Fruit fly (Drosophila melanogaster): Measurements from ENCODE around the gene CG15544.
A peak's percentile ranks its signal among the peaks of the same experiment; 100 is the strongest.

The CG15544 gene

DNA sequence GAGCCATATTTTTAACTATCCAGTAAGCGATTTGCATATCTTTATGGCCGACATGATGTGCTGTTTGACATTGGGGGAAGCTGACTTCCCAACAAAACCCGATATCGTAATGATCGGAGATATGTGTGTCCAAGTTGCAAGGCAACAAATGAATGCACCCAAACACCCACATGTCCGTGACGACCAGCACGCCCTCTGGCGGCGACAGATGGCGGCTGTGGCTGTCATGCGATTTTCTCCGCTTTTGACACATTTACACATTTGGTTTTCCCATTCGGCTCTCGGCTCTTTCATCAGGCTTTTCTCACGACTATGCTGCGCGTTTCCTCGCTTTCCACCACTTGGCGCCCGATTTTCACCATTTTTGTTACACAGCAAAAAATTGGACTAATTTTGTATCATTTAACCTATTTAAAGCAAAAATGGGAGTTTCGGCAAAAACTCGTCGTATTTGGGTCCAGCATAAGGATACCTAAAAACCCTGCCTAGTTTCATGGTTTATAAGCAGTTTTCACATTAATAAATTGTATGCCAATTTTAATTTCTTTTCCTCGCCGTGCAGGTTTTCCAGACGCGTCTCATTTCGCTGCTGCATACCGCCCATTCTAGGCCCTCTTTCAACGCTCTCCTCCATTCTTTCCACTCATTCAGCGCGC lies 12.9 kb upstream of the CG15544 start (continued):
- peak; percentile 28 for TF ChIP-seq NfI (GFP tag; optimal IDR thresholded peaks at IDR 0.05)
- no peak for TF ChIP-seq zen2 (GFP tag; IDR thresholded peaks at IDR 0.05; ENCODE audit: partially characterized antibody)
- no peak for TF ChIP-seq Nf-YA (GFP tag; IDR thresholded peaks at IDR 0.05)
- TF ChIP-seq CHES-1-like (GFP tag; optimal IDR thresholded peaks at IDR 0.05), result no peak
- no peak for TF ChIP-seq pb (GFP tag; optimal IDR thresholded peaks at IDR 0.05)
- no peak for TF ChIP-seq gfzf (GFP tag; optimal IDR thresholded peaks at IDR 0.05)
- no peak for TF ChIP-seq CG6765 (GFP tag; optimal IDR thresholded peaks at IDR 0.05)
- no peak for TF ChIP-seq GATAe (GFP tag; conservative IDR thresholded peaks at IDR 0.05)
- TF ChIP-seq Adf1 (GFP tag; IDR thresholded peaks at IDR 0.05), result no peak
- TF ChIP-seq Sry-β (GFP tag; optimal IDR thresholded peaks at IDR 0.05), result no peak
- TF ChIP-seq CG16863 (GFP tag; optimal IDR thresholded peaks at IDR 0.05), result peak; percentile 23
- TF ChIP-seq Deaf1 (tag; optimal IDR thresholded peaks at IDR 0.05), result no peak
- TF ChIP-seq CG17912 (GFP tag; optimal IDR thresholded peaks at IDR 0.05), result no peak
- TF ChIP-seq so (GFP tag; IDR thresholded peaks at IDR 0.05), result 0 out of 3 replicates have a peak, but pooled peaks have one; percentile 34
- TF ChIP-seq aop (GFP tag; IDR thresholded peaks at IDR 0.05), result no peak
- TF ChIP-seq CG4404 (GFP tag; IDR thresholded peaks at IDR 0.05), result 0 out of 2 replicates have a peak, but pooled peaks have one; percentile 17
- TF ChIP-seq ash1 (GFP tag; optimal IDR thresholded peaks at IDR 0.05), result no peak
- TF ChIP-seq gce (GFP tag; IDR thresholded peaks at IDR 0.05), result no peak
- TF ChIP-seq H15 (GFP tag; IDR thresholded peaks at IDR 0.05), result 0 out of 3 replicates have a peak, but pooled peaks have one; percentile 47
- TF ChIP-seq CG4730 (GFP tag; IDR thresholded peaks at IDR 0.05), result no peak
- TF ChIP-seq Ptx1 (GFP tag; IDR thresholded peaks at IDR 0.05), result peak; percentile 49
- no peak for TF ChIP-seq CG6854 (GFP tag; optimal IDR thresholded peaks at IDR 0.05)
- TF ChIP-seq Doc3 (GFP tag; IDR thresholded peaks at IDR 0.05; ENCODE audit: partially characterized antibody), result no peak
- no peak for TF ChIP-seq ATbp (GFP tag; optimal IDR thresholded peaks at IDR 0.05)
- TF ChIP-seq CG5953 (GFP tag; IDR thresholded peaks at IDR 0.05), result no peak
- TF ChIP-seq CG18262 (tag; optimal IDR thresholded peaks at IDR 0.05), result peak; percentile 22
- no peak for TF ChIP-seq Dp (GFP tag; optimal IDR thresholded peaks at IDR 0.05)
- no peak for TF ChIP-seq D19B (GFP tag; optimal IDR thresholded peaks at IDR 0.05)
- TF ChIP-seq CG13123 (GFP tag; optimal IDR thresholded peaks at IDR 0.05), result no peak
- peak; percentile 6 for TF ChIP-seq repo (GFP tag; optimal IDR thresholded peaks at IDR 0.05)
- no peak for TF ChIP-seq Camta (GFP tag; optimal IDR thresholded peaks at IDR 0.05)
- TF ChIP-seq mirr (GFP tag; optimal IDR thresholded peaks at IDR 0.05), result no peak
- TF ChIP-seq cas (GFP tag; IDR thresholded peaks at IDR 0.05), result no peak
- TF ChIP-seq CkIIα-i1 (GFP tag; IDR thresholded peaks at IDR 0.05), result no peak
- TF ChIP-seq HLH3B (GFP tag; IDR thresholded peaks at IDR 0.05), result no peak
- peak; percentile 24 for TF ChIP-seq chn (GFP tag; optimal IDR thresholded peaks at IDR 0.05)
- no peak for TF ChIP-seq trem (tag; optimal IDR thresholded peaks at IDR 0.05)
- no peak for TF ChIP-seq CG3065 (GFP tag; optimal IDR thresholded peaks at IDR 0.05)
- peak; percentile 31 for TF ChIP-seq Meics (GFP tag; optimal IDR thresholded peaks at IDR 0.05)
- TF ChIP-seq stc (GFP tag; IDR thresholded peaks at IDR 0.05), result no peak
- TF ChIP-seq CG18476 (GFP tag; optimal IDR thresholded peaks at IDR 0.05), result no peak
- 0 out of 3 replicates have a peak, but pooled peaks have one; percentile 13 for TF ChIP-seq CG11695 (GFP tag; IDR thresholded peaks at IDR 0.05)
- TF ChIP-seq zen (tag; optimal IDR thresholded peaks at IDR 0.05), result no peak
- no peak for TF ChIP-seq tap (tag; optimal IDR thresholded peaks at IDR 0.05)
- TF ChIP-seq otp (GFP tag; IDR thresholded peaks at IDR 0.05), result 0 out of 3 replicates have a peak, but pooled peaks have one; percentile 44
- no peak for TF ChIP-seq CG13624 (GFP tag; optimal IDR thresholded peaks at IDR 0.05)
- peak; percentile 9 for TF ChIP-seq CG2712 (tag; optimal IDR thresholded peaks at IDR 0.05)
- TF ChIP-seq CG6791 (GFP tag; IDR thresholded peaks at IDR 0.05; ENCODE audit: partially characterized antibody), result no peak
- TF ChIP-seq Ravus (GFP tag; IDR thresholded peaks at IDR 0.05), result no peak
- TF ChIP-seq ac (GFP tag; optimal IDR thresholded peaks at IDR 0.05), result no peak
- TF ChIP-seq gcm (GFP tag; optimal IDR thresholded peaks at IDR 0.05), result no peak

All from whole organism, embryonic.